Worm (Caenorhabditis elegans) whole organism, young adult: Measurements from ENCODE around the gene C06H2.2.

ENCODE experiments used
- B0019.2 ChIP-seq: fragments of 200-800 bp; sonication (Bioruptor generic); conservative IDR thresholded peaks from 2 replicates; pipeline ENCODE4 v1.3.6; 2022; ENCODE audit warnings: missing genetic modification reagents, missing genetic modification characterization, missing compliant biosample characterization
- B0261.1 ChIP-seq: sonication (generic microtip); optimal IDR thresholded peaks from 2 replicates; lab custom pipeline; 2016; ENCODE audit warnings: mild to moderate bottlenecking, missing genetic modification characterization, moderate library complexity, missing compliant biosample characterization
- C17E4.6 ChIP-seq: fragments of 200-800 bp; sonication (Bioruptor generic); IDR thresholded peaks from 2 replicates; pipeline ENCODE4 v1.3.6; 2022; ENCODE audit warnings: missing genetic modification reagents, missing genetic modification characterization, missing compliant biosample characterization
- D2030.7 ChIP-seq: fragments of 200-800 bp; sonication (Bioruptor generic); IDR thresholded peaks from 2 replicates; pipeline ENCODE4 v1.3.6; 2022; ENCODE audit warnings: missing genetic modification reagents, missing genetic modification characterization, missing compliant biosample characterization
- F23B12.7 ChIP-seq: sonication (generic microtip); optimal IDR thresholded peaks from 2 replicates; lab custom pipeline; 2017; ENCODE audit warnings: missing genetic modification characterization, mild to moderate bottlenecking, missing compliant biosample characterization, antibody characterized with exemption, moderate library complexity; ENCODE audit not compliant: insufficient read depth
- F37B4.10 ChIP-seq: fragments of 200-800 bp; sonication (Bioruptor generic); IDR thresholded peaks from 2 replicates; pipeline ENCODE4 v1.3.6; 2022; ENCODE audit warnings: missing genetic modification characterization, missing compliant biosample characterization
- F55B11.4 ChIP-seq: sonication (generic microtip); optimal IDR thresholded peaks from 2 replicates; lab custom pipeline; 2016; ENCODE audit warnings: missing compliant biosample characterization, missing genetic modification characterization, borderline replicate concordance; ENCODE audit not compliant: insufficient read depth
- F57A8.1 ChIP-seq: fragments of 200-800 bp; sonication (Bioruptor generic); optimal IDR thresholded peaks from 2 replicates; lab custom pipeline; 2018; ENCODE audit warnings: mild to moderate bottlenecking, missing genetic modification characterization, moderate library complexity, missing compliant biosample characterization
- K11D2.4 ChIP-seq: fragments of 200-800 bp; sonication (Bioruptor generic); IDR thresholded peaks from 2 replicates; pipeline ENCODE4 v1.3.6; 2022; ENCODE audit warnings: missing genetic modification reagents, missing genetic modification characterization, missing compliant biosample characterization
- T07F8.4 ChIP-seq: sonication (generic microtip); optimal IDR thresholded peaks from 2 replicates; lab custom pipeline; 2016; ENCODE audit warnings: mild to moderate bottlenecking, missing genetic modification characterization, moderate library complexity, missing compliant biosample characterization
- Y53G8AR.9 ChIP-seq: fragments of 200-800 bp; sonication (Bioruptor generic); conservative IDR thresholded peaks from 2 replicates; pipeline ENCODE4 v1.3.6; 2022; ENCODE audit warnings: missing genetic modification reagents, missing genetic modification characterization, missing compliant biosample characterization
- Y56A3A.18 ChIP-seq: fragments of 200-800 bp; sonication (Bioruptor generic); IDR thresholded peaks from 2 replicates; pipeline ENCODE4 v1.3.6; 2022; ENCODE audit warnings: missing genetic modification reagents, missing genetic modification characterization, missing compliant biosample characterization
- Y79H2A.3 ChIP-seq: fragments of 200-800 bp; sonication (Bioruptor generic); conservative IDR thresholded peaks from 2 replicates; pipeline ENCODE4 v1.3.6; 2022; ENCODE audit warnings: missing genetic modification reagents, missing genetic modification characterization, missing compliant biosample characterization
- Y95B8A.8 ChIP-seq: fragments of 200-800 bp; sonication (Bioruptor generic); IDR thresholded peaks from 2 replicates; pipeline ENCODE4 v1.3.6; 2022; ENCODE audit warnings: missing genetic modification reagents, missing genetic modification characterization, missing compliant biosample characterization
- akir-1 ChIP-seq: fragments of 200-800 bp; sonication (Bioruptor generic); optimal IDR thresholded peaks from 2 replicates; lab custom pipeline; 2018; ENCODE audit warnings: mild to moderate bottlenecking, missing genetic modification characterization, moderate library complexity, missing compliant biosample characterization
- aptf-2 ChIP-seq: fragments of 200-800 bp; sonication (Bioruptor generic); conservative IDR thresholded peaks from 2 replicates; pipeline ENCODE4 v1.3.6; 2022; ENCODE audit warnings: missing genetic modification reagents, missing genetic modification characterization, missing compliant biosample characterization
- atf-7 ChIP-seq: sonication (generic microtip); optimal IDR thresholded peaks from 2 replicates; lab custom pipeline; 2017; ENCODE audit warnings: mild to moderate bottlenecking, missing genetic modification characterization, missing compliant biosample characterization
- athp-1 ChIP-seq: sonication (generic microtip); optimal IDR thresholded peaks from 2 replicates; lab custom pipeline; 2017; ENCODE audit warnings: mild to moderate bottlenecking, missing genetic modification characterization, missing compliant biosample characterization
- ccch-3 ChIP-seq: fragments of 200-800 bp; sonication (Bioruptor generic); optimal IDR thresholded peaks from 2 replicates; lab custom pipeline; 2018; ENCODE audit warnings: mild to moderate bottlenecking, missing genetic modification characterization, missing compliant biosample characterization
- chd-7 ChIP-seq: sonication (generic microtip); optimal IDR thresholded peaks from 2 replicates; lab custom pipeline; 2016; ENCODE audit warnings: mild to moderate bottlenecking, missing genetic modification characterization, moderate library complexity, missing compliant biosample characterization
- dpff-1 ChIP-seq: sonication (generic microtip); optimal IDR thresholded peaks from 2 replicates; lab custom pipeline; 2017; ENCODE audit warnings: mild to moderate bottlenecking, missing genetic modification characterization, missing compliant biosample characterization
- dpl-1 ChIP-seq: fragments of 150-350 bp; optimal IDR thresholded peaks from 2 replicates; lab custom pipeline; 2014; ENCODE audit warnings: missing biosample characterization, missing genetic modification reagents, missing genetic modification characterization
- ekl-4 ChIP-seq: fragments of 200-800 bp; sonication (Bioruptor generic); IDR thresholded peaks from 2 replicates; pipeline ENCODE4 v1.3.6; 2022; ENCODE audit warnings: missing genetic modification reagents, missing genetic modification characterization, missing compliant biosample characterization
- hlh-12 ChIP-seq: sonication (generic microtip); optimal IDR thresholded peaks from 2 replicates; lab custom pipeline; 2016; ENCODE audit warnings: missing genetic modification characterization, missing compliant biosample characterization
- lag-1 ChIP-seq: fragments of 200-800 bp; sonication (Bioruptor generic); IDR thresholded peaks from 2 replicates; pipeline ENCODE4 v1.3.6; 2022; ENCODE audit warnings: missing genetic modification reagents, missing genetic modification characterization, missing compliant biosample characterization
- madf-3 ChIP-seq: fragments of 200-800 bp; sonication (Bioruptor generic); IDR thresholded peaks from 2 replicates; pipeline ENCODE4 v1.3.6; 2022; ENCODE audit warnings: missing genetic modification reagents, missing genetic modification characterization, missing compliant biosample characterization
- mcd-1 ChIP-seq: fragments of 200-800 bp; sonication (Bioruptor generic); IDR thresholded peaks from 2 replicates; pipeline ENCODE4 v1.3.6; 2022; ENCODE audit warnings: missing genetic modification reagents, missing genetic modification characterization, missing compliant biosample characterization
- mes-4 ChIP-seq: sonication (generic microtip); optimal IDR thresholded peaks from 2 replicates; lab custom pipeline; 2016; ENCODE audit warnings: missing genotype, missing genetic modification characterization, missing compliant biosample characterization
- nfyb-1 ChIP-seq: fragments of 200-800 bp; sonication (Bioruptor generic); IDR thresholded peaks from 2 replicates; pipeline ENCODE4 v1.3.6; 2022; ENCODE audit warnings: missing genetic modification reagents, missing genetic modification characterization, missing compliant biosample characterization
- nhr-120 ChIP-seq: fragments of 200-800 bp; sonication (Bioruptor generic); IDR thresholded peaks from 2 replicates; pipeline ENCODE4 v1.3.6; 2022; ENCODE audit warnings: missing genetic modification characterization, missing compliant biosample characterization
- pbrm-1 ChIP-seq: fragments of 200-800 bp; sonication (Bioruptor generic); IDR thresholded peaks from 2 replicates; pipeline ENCODE4 v1.3.6; 2022; ENCODE audit warnings: missing genetic modification reagents, missing genetic modification characterization, missing compliant biosample characterization
- rcor-1 ChIP-seq: fragments of 200-800 bp; sonication (Bioruptor generic); IDR thresholded peaks from 2 replicates; pipeline ENCODE4 v1.3.6; 2022; ENCODE audit warnings: missing genetic modification reagents, missing genetic modification characterization, missing compliant biosample characterization
- snpc-1.3 ChIP-seq: sonication (generic microtip); optimal IDR thresholded peaks from 2 replicates; lab custom pipeline; 2017; ENCODE audit warnings: missing genetic modification characterization, mild to moderate bottlenecking, missing compliant biosample characterization, antibody characterized with exemption, moderate library complexity, missing genotype, missing genetic modification reagents; ENCODE audit not compliant: insufficient read depth
- snpc-3.4 ChIP-seq: sonication (generic microtip); optimal IDR thresholded peaks from 2 replicates; lab custom pipeline; 2017; ENCODE audit warnings: missing genetic modification characterization, mild to moderate bottlenecking, missing compliant biosample characterization, antibody characterized with exemption, moderate library complexity, missing genotype, missing genetic modification reagents
- snpc-4 ChIP-seq, 5 experiments: fragments of 150-350 bp in 1 of 5; sonication (generic microtip) in 4 of 5; optimal IDR thresholded peaks; 2 replicates each; lab custom pipeline; 2014 to 2018; ENCODE audit warnings: missing genetic modification characterization in 5 of 5, missing biosample characterization in 3 of 5, antibody characterized with exemption in 2 of 5, mild to moderate bottlenecking in 2 of 5, missing compliant biosample characterization in 2 of 5, missing genotype in 2 of 5, moderate library complexity in 2 of 5, missing genetic modification reagents in 1 of 5
- sptf-2 ChIP-seq: fragments of 200-800 bp; sonication (Bioruptor generic); optimal IDR thresholded peaks from 2 replicates; lab custom pipeline; 2018; ENCODE audit warnings: mild to moderate bottlenecking, missing genetic modification characterization, missing compliant biosample characterization
- tbp1 ChIP-seq: fragments of 200-800 bp; sonication (Bioruptor generic); optimal IDR thresholded peaks from 2 replicates; lab custom pipeline; 2018; ENCODE audit warnings: mild to moderate bottlenecking, missing genetic modification characterization, missing compliant biosample characterization
- unc-130 ChIP-seq: sonication (generic microtip); optimal IDR thresholded peaks from 2 replicates; lab custom pipeline; 2016; ENCODE audit warnings: missing genetic modification reagents, missing genetic modification characterization, missing compliant biosample characterization
- ztf-25 ChIP-seq: fragments of 200-800 bp; sonication (Bioruptor generic); IDR thresholded peaks from 2 replicates; pipeline ENCODE4 v1.3.6; 2022; ENCODE audit warnings: missing genetic modification reagents, missing genetic modification characterization, missing compliant biosample characterization

Gene C06H2.2

DNA sequence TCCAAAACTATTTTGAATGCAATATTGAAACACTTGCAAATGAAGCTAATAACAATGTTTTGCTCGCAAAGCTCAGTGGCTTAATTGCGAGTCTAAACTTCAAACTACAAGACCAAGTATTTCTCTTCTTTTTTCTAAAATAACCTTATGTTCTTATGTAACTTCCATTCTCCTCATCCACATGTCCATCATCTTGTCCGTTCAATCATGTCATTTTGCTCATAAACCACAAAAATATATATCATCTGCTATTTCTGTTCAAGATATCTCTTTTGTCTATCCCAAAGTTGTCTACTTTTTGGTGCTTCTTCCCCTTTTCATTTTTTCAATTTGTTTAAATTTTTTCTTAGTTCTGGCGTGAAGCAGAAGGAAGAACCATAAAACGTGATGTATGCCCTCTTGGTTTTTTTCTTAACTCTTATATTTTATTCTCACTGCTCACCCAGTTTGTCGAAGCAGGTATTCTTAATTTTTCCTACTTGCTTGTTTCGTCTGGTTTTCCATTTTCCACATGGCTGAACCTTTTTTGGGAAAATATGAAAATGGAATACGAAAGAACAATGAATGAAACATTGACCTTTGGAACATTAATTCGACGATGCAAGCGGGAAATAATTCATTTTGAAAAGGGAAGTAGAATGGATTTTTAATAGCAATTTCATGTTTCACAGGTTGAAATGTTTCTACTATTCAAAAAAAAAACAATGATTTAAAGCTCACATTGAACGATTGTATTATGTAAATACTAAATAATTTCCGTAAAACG, 45.7 kb downstream of the C06H2.2 start:
- no peak for TF ChIP-seq sptf-2
- no peak for TF ChIP-seq unc-130
- no peak for TF ChIP-seq snpc-3.4
- TF ChIP-seq dpff-1 = no peak
- TF ChIP-seq ekl-4 (GFP tag; lab: Robert Waterston, UW) = no peak
- TF ChIP-seq ccch-3 (GFP tag; lab: Kevin White, UChicago) = no peak
- TF ChIP-seq lag-1 (GFP tag; lab: Robert Waterston, UW) = no peak
- no peak for TF ChIP-seq madf-3
- TF ChIP-seq Y79H2A.3 (GFP tag; lab: Robert Waterston, UW) = no peak
- TF ChIP-seq, all 124 proteins: peak for 0

DNA sequence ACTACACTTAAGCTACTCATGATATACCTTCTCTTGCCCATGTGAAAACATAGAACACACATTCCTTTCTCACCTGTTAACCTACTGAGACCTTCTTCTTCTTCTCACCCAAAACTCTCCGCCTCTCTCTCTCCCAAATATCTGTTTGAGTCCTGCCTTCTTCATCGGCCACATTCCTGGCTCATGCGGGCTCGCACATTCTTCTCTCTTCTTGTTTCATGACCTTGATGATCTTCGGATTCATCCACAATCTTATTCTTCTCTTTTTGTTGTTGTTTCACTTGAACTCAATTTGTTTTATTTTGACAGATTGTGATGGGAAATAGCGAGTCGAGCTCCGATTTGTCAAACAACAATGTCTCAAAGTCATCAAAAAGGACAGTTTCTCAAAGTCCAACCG, 46.9 kb downstream of the C06H2.2 start, which contains the start of gene T19C4.5:
TSS of gene T19C4.5 (plus strand) at position 308 of the 400 bp plus-strand sequence.
- TF ChIP-seq Y56A3A.18 (no peak), snpc-4 (GFP tag; optimal IDR thresholded peaks at IDR 0.05; lab: Kevin White, UChicago) (no peak), snpc-4 (tag; optimal IDR thresholded peaks at IDR 0.05; lab: Kevin White, UChicago) (no peak), snpc-1.3 (tag; lab: Kevin White, UChicago) (no peak), aptf-2 (no peak), C17E4.6 (GFP tag; lab: Robert Waterston, UW) (no peak), hlh-12 (tag; lab: Kevin White, UChicago) (no peak), dpl-1 (GFP tag; lab: Kevin White, UChicago) (no peak), ztf-25 (GFP tag; lab: Robert Waterston, UW) (no peak), athp-1 (tag; lab: Kevin White, UChicago) (no peak)
- TF ChIP-seq, all 124 proteins: peak for 0

DNA sequence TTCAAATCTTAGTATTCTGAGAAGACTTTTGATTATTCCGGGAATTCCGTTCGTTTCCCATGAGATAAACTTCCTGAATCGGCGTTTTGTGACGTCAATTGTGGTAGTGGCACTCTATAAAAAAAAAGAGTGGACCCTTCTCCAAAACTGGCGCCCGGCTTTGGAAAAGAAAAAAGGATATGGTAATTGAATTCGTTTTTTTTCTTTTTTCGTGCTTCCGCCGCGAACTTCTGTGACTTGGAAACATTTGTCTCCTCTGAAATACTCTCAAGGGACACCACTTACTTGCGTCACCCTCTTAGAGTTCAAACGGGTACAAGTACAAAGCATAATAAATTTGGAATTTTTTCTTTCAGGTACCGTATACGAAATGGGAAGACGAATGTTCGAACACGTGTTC, 47.6 kb downstream of the C06H2.2 start:
- no peak for TF ChIP-seq mes-4 (tag; lab: Kevin White, UChicago)
- no peak for TF ChIP-seq T07F8.4 (tag; lab: Kevin White, UChicago)
- no peak for TF ChIP-seq D2030.7 (GFP tag; lab: Robert Waterston, UW)
- no peak for TF ChIP-seq mcd-1
- TF ChIP-seq C17E4.6 (GFP tag; lab: Robert Waterston, UW) = no peak
- no peak for TF ChIP-seq F57A8.1 (GFP tag; lab: Kevin White, UChicago)
- TF ChIP-seq, all 124 proteins: peak for 0

DNA sequence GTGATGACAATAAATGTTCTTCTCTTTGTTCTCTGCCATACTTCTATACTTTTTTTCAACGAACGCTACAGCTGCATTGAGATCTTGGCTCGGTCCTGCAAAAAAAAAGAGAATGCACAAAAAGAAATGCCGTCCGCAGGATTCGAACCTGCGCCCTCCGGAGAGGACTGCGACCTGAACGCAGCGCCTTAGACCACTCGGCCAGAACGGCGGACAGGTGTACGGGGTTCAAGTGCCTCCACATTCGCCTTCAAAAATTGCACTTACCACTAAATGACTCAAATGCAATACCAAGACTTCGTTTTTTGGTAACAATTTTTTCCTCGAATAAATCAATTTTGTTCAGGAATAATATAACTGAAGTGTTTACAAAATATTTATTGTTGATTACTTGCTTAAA, 49.6 kb downstream of the C06H2.2 start:
- TF ChIP-seq nfyb-1 (GFP tag; lab: Robert Waterston, UW) (peak; percentile 51; the same call in 1 of the 2 replicates), unc-130 (no peak), B0019.2 (no peak), F23B12.7 (tag; lab: Kevin White, UChicago) (no peak), K11D2.4 (GFP tag; lab: Robert Waterston, UW) (0 out of 2 replicates have a peak, but pooled peaks have one; percentile 32), Y56A3A.18 (peak; percentile 66; the same call in 1 of the 2 replicates), chd-7 (peak; percentile 53), pbrm-1 (GFP tag; lab: Robert Waterston, UW) (peak; percentile 51; the same call in 1 of the 2 replicates), snpc-3.4 (peak; percentile 20), T07F8.4 (tag; lab: Kevin White, UChicago) (no peak), akir-1 (GFP tag; lab: Kevin White, UChicago) (no peak), tbp1 (GFP tag; lab: Kevin White, UChicago) (peak; percentile 93), atf-7 (tag; lab: Kevin White, UChicago) (no peak), B0261.1 (peak; percentile 74), rcor-1 (0 out of 2 replicates have a peak, but pooled peaks have one; percentile 37), F55B11.4 (tag; lab: Kevin White, UChicago) (no peak), Y95B8A.8 (GFP tag; lab: Robert Waterston, UW) (no peak), aptf-2 (no peak), D2030.7 (GFP tag; lab: Robert Waterston, UW) (peak; percentile 15; the same call in 1 of the 2 replicates), nhr-120 (GFP tag; lab: Robert Waterston, UW) (no peak), Y79H2A.3 (GFP tag; lab: Robert Waterston, UW) (no peak), dpff-1 (no peak), Y53G8AR.9 (GFP tag; lab: Robert Waterston, UW) (0 out of 2 replicates have a peak, but pooled peaks have one; percentile 30), mcd-1 (peak; percentile 49; the same call in 1 of the 2 replicates), F37B4.10 (no peak), ekl-4 (GFP tag; lab: Robert Waterston, UW) (no peak)
